Fruit fly (Drosophila melanogaster) whole organism, prepupa: ENCODE measurements around the gene P5cr.

Experiments used
- Blimp-1 ChIP-seq: fragments of 200-800 bp; sonication (Bioruptor generic); optimal IDR thresholded peaks from 3 replicates; lab custom pipeline; 2017; ENCODE audit warnings: missing biosample characterization, missing genetic modification characterization, mild to moderate bottlenecking, moderate library complexity, missing genetic modification reagents
- CG10631 ChIP-seq: fragments of 200-800 bp; sonication (Bioruptor generic); optimal IDR thresholded peaks from 2 replicates; lab custom pipeline; 2016; ENCODE audit warnings: missing biosample characterization, missing genetic modification characterization
- CG11294 ChIP-seq: fragments of 200-800 bp; sonication (Bioruptor generic); IDR thresholded peaks from 2 replicates; pipeline ENCODE4 v1.3.6; 2022; ENCODE audit warnings: missing biosample characterization, missing genetic modification characterization
- CG11762 ChIP-seq: fragments of 200-800 bp; sonication (Bioruptor generic); optimal IDR thresholded peaks from 3 replicates; lab custom pipeline; 2016; ENCODE audit warnings: missing biosample characterization, missing genetic modification characterization; ENCODE audit not compliant: insufficient read depth
- CG11902 ChIP-seq: fragments of 200-800 bp; sonication (Bioruptor generic); optimal IDR thresholded peaks from 3 replicates; lab custom pipeline; 2016; ENCODE audit warnings: missing biosample characterization, missing genetic modification characterization
- CG15336 ChIP-seq: fragments of 200-800 bp; sonication (Bioruptor generic); IDR thresholded peaks from 2 replicates; pipeline ENCODE4 v1.3.6; 2022; ENCODE audit warnings: missing biosample characterization, missing genetic modification characterization
- CG1621 ChIP-seq: fragments of 200-800 bp; sonication (Bioruptor generic); optimal IDR thresholded peaks from 3 replicates; lab custom pipeline; 2018; ENCODE audit warnings: missing biosample characterization, mild to moderate bottlenecking, missing genetic modification characterization
- CG31627 ChIP-seq: fragments of 200-800 bp; sonication (Bioruptor generic); optimal IDR thresholded peaks from 3 replicates; lab custom pipeline; 2016; ENCODE audit warnings: missing biosample characterization, missing genetic modification characterization
- CG32006 ChIP-seq: fragments of 200-800 bp; sonication (Bioruptor generic); optimal IDR thresholded peaks from 3 replicates; lab custom pipeline; 2017; ENCODE audit warnings: missing biosample characterization, mild to moderate bottlenecking, missing genetic modification characterization
- CG34406 ChIP-seq: fragments of 200-800 bp; sonication (Bioruptor generic); optimal IDR thresholded peaks from 3 replicates; lab custom pipeline; 2016; ENCODE audit warnings: missing biosample characterization, missing genetic modification characterization
- CG4318 ChIP-seq: fragments of 200-800 bp; sonication (Bioruptor generic); optimal IDR thresholded peaks from 3 replicates; lab custom pipeline; 2017; ENCODE audit warnings: missing biosample characterization, mild to moderate bottlenecking, missing genetic modification characterization
- CG6163 ChIP-seq: fragments of 200-800 bp; sonication (Bioruptor generic); IDR thresholded peaks from 3 replicates; pipeline ENCODE4 v1.3.6; 2022; ENCODE audit warnings: missing biosample characterization, missing genetic modification characterization
- CG6276 ChIP-seq: fragments of 200-800 bp; sonication (Bioruptor generic); optimal IDR thresholded peaks from 2 replicates; lab custom pipeline; 2017; ENCODE audit warnings: missing biosample characterization, mild to moderate bottlenecking, missing genetic modification characterization
- CG6808 ChIP-seq: fragments of 200-800 bp; sonication (Bioruptor generic); optimal IDR thresholded peaks from 3 replicates; lab custom pipeline; 2017; ENCODE audit warnings: missing biosample characterization, missing genetic modification characterization, mild to moderate bottlenecking, moderate library complexity, missing genetic modification reagents
- CG7368 ChIP-seq: fragments of 200-800 bp; sonication (Bioruptor generic); optimal IDR thresholded peaks from 3 replicates; lab custom pipeline; 2016; ENCODE audit warnings: missing biosample characterization, missing genetic modification characterization
- CG8319 ChIP-seq: fragments of 200-800 bp; sonication (Bioruptor generic); optimal IDR thresholded peaks from 3 replicates; lab custom pipeline; 2016; ENCODE audit warnings: missing biosample characterization, missing genetic modification characterization
- CG8632 ChIP-seq: fragments of 200-800 bp; sonication (Bioruptor generic); optimal IDR thresholded peaks from 3 replicates; lab custom pipeline; 2016; ENCODE audit warnings: missing biosample characterization, missing genetic modification characterization
- CG9139 ChIP-seq: fragments of 200-800 bp; sonication (Bioruptor generic); optimal IDR thresholded peaks from 3 replicates; lab custom pipeline; 2017; ENCODE audit warnings: missing biosample characterization, mild to moderate bottlenecking, missing genetic modification characterization
- Eip75B ChIP-seq: fragments of 200-800 bp; sonication (Bioruptor generic); optimal IDR thresholded peaks from 3 replicates; lab custom pipeline; 2016; ENCODE audit warnings: missing biosample characterization, missing genetic modification characterization
- Eip93F ChIP-seq: fragments of 200-800 bp; sonication (Bioruptor generic); optimal IDR thresholded peaks from 2 replicates; lab custom pipeline; 2016; ENCODE audit warnings: missing biosample characterization, mild to moderate bottlenecking, missing genetic modification characterization
- Ets21C ChIP-seq: fragments of 200-800 bp; sonication (Bioruptor generic); optimal IDR thresholded peaks from 3 replicates; lab custom pipeline; 2016; ENCODE audit warnings: missing biosample characterization, missing genetic modification characterization
- Ets96B ChIP-seq: fragments of 200-800 bp; optimal IDR thresholded peaks from 2 replicates; lab custom pipeline; 2019; ENCODE audit warnings: missing biosample characterization, mild to moderate bottlenecking, missing genetic modification characterization, moderate library complexity
- Gug ChIP-seq: fragments of 200-800 bp; sonication (Bioruptor generic); IDR thresholded peaks from 2 replicates; pipeline ENCODE4 v1.3.6; 2022; ENCODE audit warnings: missing biosample characterization, missing genetic modification characterization
- Hr38 ChIP-seq: sonication (Bioruptor generic); optimal IDR thresholded peaks from 2 replicates; lab custom pipeline; 2016; ENCODE audit warnings: missing biosample characterization, missing genetic modification characterization
- Hr39 ChIP-seq: fragments of 200-800 bp; sonication (Bioruptor generic); optimal IDR thresholded peaks from 2 replicates; lab custom pipeline; 2016; ENCODE audit warnings: missing biosample characterization, missing genetic modification characterization
- Lpt ChIP-seq: fragments of 200-800 bp; sonication (Bioruptor generic); optimal IDR thresholded peaks from 3 replicates; lab custom pipeline; 2016; ENCODE audit warnings: missing biosample characterization, missing genetic modification characterization
- Met ChIP-seq: fragments of 200-800 bp; sonication (Bioruptor generic); optimal IDR thresholded peaks from 3 replicates; lab custom pipeline; 2016; ENCODE audit warnings: missing biosample characterization, missing genetic modification characterization
- OdsH ChIP-seq: fragments of 200-800 bp; sonication (Bioruptor generic); optimal IDR thresholded peaks from 3 replicates; lab custom pipeline; 2016; ENCODE audit warnings: missing biosample characterization, missing genetic modification characterization
- Smox ChIP-seq: fragments of 200-800 bp; sonication (Bioruptor generic); optimal IDR thresholded peaks from 3 replicates; lab custom pipeline; 2016; ENCODE audit warnings: missing biosample characterization, missing genetic modification characterization
- Sox102F ChIP-seq: fragments of 200-800 bp; sonication (Bioruptor generic); optimal IDR thresholded peaks from 2 replicates; lab custom pipeline; 2016; ENCODE audit warnings: missing biosample characterization, mild to moderate bottlenecking, missing genetic modification characterization
- Sox14 ChIP-seq: fragments of 200-800 bp; sonication (Bioruptor generic); optimal IDR thresholded peaks from 3 replicates; lab custom pipeline; 2016; ENCODE audit warnings: missing biosample characterization, missing genetic modification characterization
- achi ChIP-seq: fragments of 200-800 bp; sonication (Bioruptor generic); optimal IDR thresholded peaks from 3 replicates; lab custom pipeline; 2016; ENCODE audit warnings: missing biosample characterization, missing genetic modification characterization
- acj6 ChIP-seq: fragments of 200-800 bp; sonication (Bioruptor generic); optimal IDR thresholded peaks from 3 replicates; lab custom pipeline; 2016; ENCODE audit warnings: missing biosample characterization, missing genetic modification characterization
- cyc ChIP-seq: fragments of 200-800 bp; sonication (Bioruptor generic); optimal IDR thresholded peaks from 3 replicates; lab custom pipeline; 2016; ENCODE audit warnings: missing biosample characterization, missing genetic modification characterization
- dac ChIP-seq: fragments of 200-800 bp; sonication (Bioruptor generic); optimal IDR thresholded peaks from 2 replicates; lab custom pipeline; 2017; ENCODE audit warnings: missing biosample characterization, mild to moderate bottlenecking, missing genetic modification characterization
- dsx ChIP-seq: fragments of 200-800 bp; optimal IDR thresholded peaks from 3 replicates; lab custom pipeline; 2019; ENCODE audit warnings: missing biosample characterization, mild to moderate bottlenecking, missing genetic modification characterization, moderate library complexity; ENCODE audit not compliant: poor library complexity, severe bottlenecking
- eg ChIP-seq: fragments of 200-800 bp; sonication (Bioruptor generic); IDR thresholded peaks from 3 replicates; pipeline ENCODE4 v1.3.6; 2022; ENCODE audit warnings: missing biosample characterization, missing genetic modification characterization
- esn ChIP-seq: fragments of 200-800 bp; sonication (Bioruptor generic); optimal IDR thresholded peaks from 2 replicates; lab custom pipeline; 2016; ENCODE audit warnings: missing biosample characterization, mild to moderate bottlenecking, missing genetic modification characterization, moderate library complexity
- fkh ChIP-seq: fragments of 200-800 bp; sonication (Bioruptor generic); optimal IDR thresholded peaks from 3 replicates; lab custom pipeline; 2017; ENCODE audit warnings: missing biosample characterization, mild to moderate bottlenecking, missing genetic modification characterization, moderate library complexity
- lz ChIP-seq: fragments of 200-800 bp; sonication (Bioruptor generic); optimal IDR thresholded peaks from 3 replicates; lab custom pipeline; 2016; ENCODE audit warnings: missing biosample characterization, missing genetic modification characterization
- net ChIP-seq: fragments of 200-800 bp; sonication (Bioruptor generic); optimal IDR thresholded peaks from 3 replicates; lab custom pipeline; 2016; ENCODE audit warnings: missing biosample characterization, missing genetic modification characterization
- pdm3 ChIP-seq: fragments of 200-800 bp; sonication (Bioruptor generic); optimal IDR thresholded peaks from 3 replicates; lab custom pipeline; 2016; ENCODE audit warnings: missing biosample characterization, missing genetic modification characterization
- salr ChIP-seq, 2 experiments: fragments of 200-800 bp; sonication (Bioruptor generic); optimal IDR thresholded peaks; 3 replicates each; lab custom pipeline; 2016 to 2018; ENCODE audit warnings: missing biosample characterization in 2 of 2, missing genetic modification characterization in 2 of 2, mild to moderate bottlenecking in 1 of 2
- spab ChIP-seq: fragments of 200-800 bp; sonication (Bioruptor generic); optimal IDR thresholded peaks from 2 replicates; lab custom pipeline; 2017; ENCODE audit warnings: missing biosample characterization, mild to moderate bottlenecking, missing genetic modification characterization, missing genetic modification reagents
- ss ChIP-seq, 2 experiments: fragments of 200-800 bp; sonication (Bioruptor generic); optimal IDR thresholded peaks; 2 replicates in 1 of 2; 3 replicates in 1 of 2; lab custom pipeline; 2017 to 2018; ENCODE audit warnings: mild to moderate bottlenecking in 2 of 2, missing biosample characterization in 2 of 2, missing genetic modification characterization in 2 of 2, moderate library complexity in 1 of 2
- topi ChIP-seq: fragments of 200-800 bp; sonication (Bioruptor generic); optimal IDR thresholded peaks from 3 replicates; lab custom pipeline; 2016; ENCODE audit warnings: missing biosample characterization, missing genetic modification characterization
- vri ChIP-seq: fragments of 200-800 bp; sonication (Bioruptor generic); optimal IDR thresholded peaks from 3 replicates; lab custom pipeline; 2016; ENCODE audit warnings: missing biosample characterization, mild to moderate bottlenecking, missing genetic modification characterization

The P5cr gene

dm6 chr3R:19073002-19073401 is 44.3 kb downstream of the P5cr start (continued):
- TF ChIP-seq Ets96B (tag; lab: Kevin White, UChicago): peak; percentile 91
- TF ChIP-seq Hr38 (GFP tag; lab: Kevin White, UChicago): no peak
- peak; percentile 84 for TF ChIP-seq Lpt (GFP tag; lab: Kevin White, UChicago)
- TF ChIP-seq CG31627: peak; percentile 60
- TF ChIP-seq CG9139 (GFP tag; lab: Kevin White, UChicago): peak; percentile 88
- TF ChIP-seq esn: peak; percentile 80
- peak; percentile 2 for TF ChIP-seq vri (GFP tag; lab: Kevin White, UChicago)
- TF ChIP-seq Ets21C (GFP tag; lab: Kevin White, UChicago): peak; percentile 59
- TF ChIP-seq dac (GFP tag; lab: Kevin White, UChicago): peak; percentile 73
- TF ChIP-seq acj6 (GFP tag; lab: Kevin White, UChicago): peak; percentile 90
- peak; percentile 27 for TF ChIP-seq Blimp-1 (GFP tag; lab: Kevin White, UChicago)
- TF ChIP-seq OdsH (GFP tag; lab: Kevin White, UChicago): peak; percentile 90
- peak; percentile 92 for TF ChIP-seq spab (GFP tag; lab: Kevin White, UChicago)
- TF ChIP-seq lz: peak; percentile 78
- peak; percentile 65 for TF ChIP-seq cyc (GFP tag; lab: Kevin White, UChicago)
- TF ChIP-seq dsx (GFP tag; lab: Kevin White, UChicago): peak; percentile 94
- no peak for TF ChIP-seq Eip93F (GFP tag; lab: Kevin White, UChicago)
- peak; percentile 88 for TF ChIP-seq CG1621
- TF ChIP-seq ss (GFP tag; optimal IDR thresholded peaks at IDR 0.05; lab: Kevin White, UChicago): peak; percentile 92 to 95
- peak; percentile 88 for TF ChIP-seq Sox14 (GFP tag; lab: Kevin White, UChicago)
- peak; percentile 89 for TF ChIP-seq CG11294 (GFP tag; lab: Robert Waterston, UW)

- TF ChIP-seq CG11902 (GFP tag; lab: Kevin White, UChicago) (no peak), CG1621 (peak; percentile 32), Ets96B (tag; lab: Kevin White, UChicago) (peak; percentile 75), fkh (GFP tag; lab: Kevin White, UChicago) (no peak), CG31627 (peak; percentile 22), net (peak; percentile 50), Gug (peak; percentile 76), Hr39 (GFP tag; lab: Kevin White, UChicago) (peak; percentile 22), Sox14 (GFP tag; lab: Kevin White, UChicago) (peak; percentile 67), Eip93F (GFP tag; lab: Kevin White, UChicago) (no peak), CG9139 (GFP tag; lab: Kevin White, UChicago) (no peak), CG8319 (GFP tag; lab: Kevin White, UChicago) (peak; percentile 10), CG10631 (GFP tag; lab: Kevin White, UChicago) (peak; percentile 67), Ets21C (GFP tag; lab: Kevin White, UChicago) (no peak), CG34406 (peak; percentile 22), CG11762 (GFP tag; lab: Kevin White, UChicago) (no peak), cyc (GFP tag; lab: Kevin White, UChicago) (peak; percentile 19), Eip75B (peak; percentile 71), dac (GFP tag; lab: Kevin White, UChicago) (no peak), CG11294 (GFP tag; lab: Robert Waterston, UW) (peak; percentile 77), Hr38 (GFP tag; lab: Kevin White, UChicago) (no peak), Sox102F (GFP tag; lab: Kevin White, UChicago) (peak; percentile 13), spab (GFP tag; lab: Kevin White, UChicago) (peak; percentile 28), topi (peak; percentile 12), Smox (GFP tag; lab: Kevin White, UChicago) (no peak), eg (GFP tag; lab: Robert Waterston, UW) (peak; percentile 85), salr (GFP tag; optimal IDR thresholded peaks at IDR 0.05; lab: Kevin White, UChicago) (peak; percentile 12 to 56), Met (peak; percentile 18), acj6 (GFP tag; lab: Kevin White, UChicago) (peak; percentile 60), vri (GFP tag; lab: Kevin White, UChicago) (no peak), CG32006 (GFP tag; lab: Kevin White, UChicago) (peak; percentile 73), CG8632 (GFP tag; lab: Kevin White, UChicago) (peak; percentile 6), CG6808 (GFP tag; lab: Kevin White, UChicago) (peak; percentile 41), pdm3 (peak; percentile 60), CG6276 (GFP tag; lab: Kevin White, UChicago) (peak; percentile 69), achi (GFP tag; lab: Kevin White, UChicago) (peak; percentile 61), CG7368 (GFP tag; lab: Kevin White, UChicago) (peak; percentile 22), CG15336 (peak; percentile 74), CG6163 (GFP tag; lab: Robert Waterston, UW) (peak; percentile 91), CG4318 (GFP tag; lab: Kevin White, UChicago) (peak; percentile 34)
Measured at dm6 chr3R:19074207-19074606, 45.5 kb downstream of the P5cr start.
